Worm (Caenorhabditis elegans): ENCODE measurements around the gene flp-6.

DNA sequence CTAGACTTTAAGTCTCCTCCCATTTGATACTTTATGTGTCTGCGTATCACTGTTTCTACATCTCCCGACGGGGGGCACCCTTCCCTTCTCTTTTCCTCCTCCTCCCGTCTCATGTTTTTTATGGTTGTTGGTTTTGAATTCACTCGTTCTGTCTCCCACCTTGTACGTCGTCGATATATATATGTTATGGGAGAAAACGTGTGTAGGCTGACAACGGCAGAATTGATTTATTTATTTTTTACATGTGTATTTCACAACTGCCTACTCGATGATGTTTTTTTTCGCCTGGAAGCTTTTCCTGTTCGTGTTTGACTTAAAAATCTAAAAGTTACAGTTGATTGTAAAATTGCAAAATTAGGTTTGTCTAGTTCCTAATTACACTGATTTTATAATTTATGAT lies 29.3 kb upstream of the flp-6 start:
- TF ChIP-seq unc-62 (GFP tag; optimal IDR thresholded peaks at IDR 0.05) (no peak), nhr-77 (tag; optimal IDR thresholded peaks at IDR 0.05) (no peak), egl-27 (tag; optimal IDR thresholded peaks at IDR 0.05) (no peak), ceh-82 (tag; optimal IDR thresholded peaks at IDR 0.05) (no peak), nhr-237 (tag; optimal IDR thresholded peaks at IDR 0.05) (no peak), nhr-11 (tag; optimal IDR thresholded peaks at IDR 0.05) (no peak), elt-1 (tag; optimal IDR thresholded peaks at IDR 0.05) (no peak), hmg-11 (tag; optimal IDR thresholded peaks at IDR 0.05) (no peak), nhr-28 (tag; optimal IDR thresholded peaks at IDR 0.05) (no peak), nhr-43 (tag; optimal IDR thresholded peaks at IDR 0.05; ENCODE audit: poor library complexity, severe bottlenecking) (no peak), fos-1 (tag; optimal IDR thresholded peaks at IDR 0.05) (no peak), zag-1 (tag; optimal IDR thresholded peaks at IDR 0.05) (no peak)
